Fruit fly (Drosophila melanogaster): ENCODE data around the gene CheA75a.

DNA sequence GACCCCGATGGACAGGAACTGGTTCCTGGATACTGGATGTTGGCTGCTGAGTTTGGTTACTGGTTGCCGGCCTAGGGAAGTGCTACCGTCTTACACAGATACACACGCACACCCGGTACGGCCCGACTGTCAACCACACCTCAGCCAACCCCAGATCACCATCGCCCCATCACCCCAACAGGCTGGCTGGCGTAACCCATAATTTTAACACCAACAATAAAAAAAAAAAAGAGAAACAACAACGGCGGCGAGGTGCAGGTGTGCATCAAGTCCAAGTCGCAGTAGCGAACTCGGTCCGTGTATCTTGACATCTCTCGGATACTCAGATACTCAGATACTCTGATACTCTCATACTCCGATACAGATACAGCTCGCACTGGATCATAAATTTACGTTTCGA lies 38.1 kb upstream of the CheA75a start:
- TF ChIP-seq CTCF (optimal IDR thresholded peaks at IDR 0.05) (no peak), CG8478 (optimal IDR thresholded peaks at IDR 0.05) (no peak)
